Fruit fly (Drosophila melanogaster) whole organism, embryonic: ENCODE results near the gene Blos4.
A peak's percentile ranks its signal among the peaks of the same experiment; 100 is the strongest.

Experiments used
- Abd-B ChIP-seq: fragments of 200-800 bp; sonication (Bioruptor generic); optimal IDR thresholded peaks from 2 replicates; lab custom pipeline; 2018; ENCODE audit warnings: missing biosample characterization, mild to moderate bottlenecking, missing genetic modification characterization, moderate library complexity
- Bgb ChIP-seq: fragments of 200-800 bp; sonication (Bioruptor generic); IDR thresholded peaks from 2 replicates; pipeline ENCODE4 v1.3.6; 2022; ENCODE audit warnings: missing biosample characterization, missing genetic modification characterization; ENCODE audit not compliant: partially characterized antibody
- CG10543 ChIP-seq: fragments of 200-800 bp; sonication (Bioruptor generic); optimal IDR thresholded peaks from 3 replicates; lab custom pipeline; 2017; ENCODE audit warnings: missing biosample characterization, mild to moderate bottlenecking, missing genetic modification characterization, moderate library complexity
- CG10979 ChIP-seq: fragments of 200-800 bp; sonication (Bioruptor generic); optimal IDR thresholded peaks from 2 replicates; lab custom pipeline; 2018; ENCODE audit warnings: missing biosample characterization, mild to moderate bottlenecking, missing genetic modification characterization, moderate library complexity
- CG11085 ChIP-seq: fragments of 200-800 bp; sonication (Bioruptor generic); IDR thresholded peaks from 2 replicates; pipeline ENCODE4 v1.3.6; 2022; ENCODE audit warnings: missing biosample characterization, missing genetic modification characterization
- CG11560 ChIP-seq: fragments of 200-800 bp; sonication (Bioruptor generic); IDR thresholded peaks from 3 replicates; pipeline ENCODE4 v1.3.6; 2022; ENCODE audit warnings: missing biosample characterization, missing genetic modification characterization
- CG12071 ChIP-seq: fragments of 200-800 bp; sonication (Bioruptor generic); optimal IDR thresholded peaks from 3 replicates; lab custom pipeline; 2018; ENCODE audit warnings: missing biosample characterization, mild to moderate bottlenecking, missing genetic modification characterization
- CG1233 ChIP-seq: fragments of 200-800 bp; sonication (Bioruptor generic); optimal IDR thresholded peaks from 4 replicates; lab custom pipeline; 2018; ENCODE audit warnings: missing biosample characterization, mild to moderate bottlenecking, missing genetic modification characterization
- CG12744 ChIP-seq: fragments of 200-800 bp; sonication (Bioruptor generic); optimal IDR thresholded peaks from 2 replicates; lab custom pipeline; 2016; ENCODE audit warnings: missing biosample characterization, missing genetic modification characterization
- CG12942 ChIP-seq: fragments of 200-800 bp; sonication (Bioruptor generic); optimal IDR thresholded peaks from 3 replicates; lab custom pipeline; 2016; ENCODE audit warnings: missing biosample characterization, missing genetic modification characterization
- CG13775 ChIP-seq: fragments of 200-800 bp; sonication (Bioruptor generic); optimal IDR thresholded peaks from 3 replicates; lab custom pipeline; 2017; ENCODE audit warnings: missing biosample characterization, mild to moderate bottlenecking, missing genetic modification characterization
- CG14965 ChIP-seq: fragments of 200-800 bp; sonication (Bioruptor generic); optimal IDR thresholded peaks from 2 replicates; lab custom pipeline; 2016; ENCODE audit warnings: missing biosample characterization, missing genetic modification characterization, borderline replicate concordance
- CG15514 ChIP-seq: fragments of 200-800 bp; sonication (Bioruptor generic); optimal IDR thresholded peaks from 3 replicates; lab custom pipeline; 2017; ENCODE audit warnings: missing biosample characterization, missing genetic modification characterization, mild to moderate bottlenecking, moderate library complexity, missing genetic modification reagents
- CG1603 ChIP-seq: fragments of 200-800 bp; sonication (Bioruptor generic); optimal IDR thresholded peaks from 2 replicates; lab custom pipeline; 2019; ENCODE audit warnings: missing biosample characterization, mild to moderate bottlenecking, missing genetic modification characterization, moderate library complexity
- CG2875 ChIP-seq: fragments of 200-800 bp; sonication (Bioruptor generic); optimal IDR thresholded peaks from 2 replicates; lab custom pipeline; 2017; ENCODE audit warnings: missing biosample characterization, mild to moderate bottlenecking, missing genetic modification characterization, missing genetic modification reagents
- CG30403 ChIP-seq: fragments of 200-800 bp; sonication (Bioruptor generic); optimal IDR thresholded peaks from 3 replicates; lab custom pipeline; 2016; ENCODE audit warnings: missing biosample characterization, missing genetic modification characterization
- CG31224 ChIP-seq: fragments of 200-800 bp; sonication (Bioruptor generic); IDR thresholded peaks from 2 replicates; pipeline ENCODE4 v1.3.6; 2022; ENCODE audit warnings: missing biosample characterization, missing genetic modification characterization
- CG31441 ChIP-seq: fragments of 200-800 bp; sonication (Bioruptor generic); IDR thresholded peaks from 2 replicates; pipeline ENCODE4 v1.3.6; 2022; ENCODE audit warnings: missing biosample characterization, missing genetic modification characterization
- CG34376 ChIP-seq: fragments of 200-800 bp; sonication (Bioruptor generic); optimal IDR thresholded peaks from 2 replicates; lab custom pipeline; 2018; ENCODE audit warnings: missing biosample characterization, mild to moderate bottlenecking, missing genetic modification characterization
- CG42726 ChIP-seq: fragments of 200-800 bp; sonication (Bioruptor generic); IDR thresholded peaks from 2 replicates; pipeline ENCODE4 v1.3.6; 2022; ENCODE audit warnings: missing biosample characterization, missing genetic modification characterization; ENCODE audit not compliant: partially characterized antibody
- CG4404 ChIP-seq: fragments of 200-800 bp; sonication (Bioruptor generic); IDR thresholded peaks from 2 replicates; pipeline ENCODE4 v1.3.6; 2022; ENCODE audit warnings: missing biosample characterization, missing genetic modification characterization
- CG5180 ChIP-seq: fragments of 200-800 bp; sonication (Bioruptor generic); optimal IDR thresholded peaks from 3 replicates; lab custom pipeline; 2017; ENCODE audit warnings: missing biosample characterization, missing genetic modification characterization, mild to moderate bottlenecking, moderate library complexity, missing genetic modification reagents
- CG6689 ChIP-seq: fragments of 200-800 bp; sonication (Bioruptor generic); IDR thresholded peaks from 2 replicates; pipeline ENCODE4 v1.3.6; 2022; ENCODE audit warnings: missing biosample characterization, missing genetic modification characterization
- CG7556 ChIP-seq: fragments of 200-800 bp; sonication (Bioruptor generic); optimal IDR thresholded peaks from 2 replicates; lab custom pipeline; 2017; ENCODE audit warnings: missing biosample characterization, mild to moderate bottlenecking, missing genetic modification characterization
- CG7745 ChIP-seq: fragments of 200-800 bp; sonication (Bioruptor generic); optimal IDR thresholded peaks from 2 replicates; lab custom pipeline; 2018; ENCODE audit warnings: missing biosample characterization, mild to moderate bottlenecking, missing genetic modification characterization, moderate library complexity
- CG7928 ChIP-seq: fragments of 200-800 bp; sonication (Bioruptor generic); optimal IDR thresholded peaks from 2 replicates; lab custom pipeline; 2017; ENCODE audit warnings: missing biosample characterization, mild to moderate bottlenecking, missing genetic modification characterization
- CG9932 ChIP-seq: fragments of 200-800 bp; sonication (Bioruptor generic); IDR thresholded peaks from 2 replicates; pipeline ENCODE4 v1.3.6; 2022; ENCODE audit warnings: missing biosample characterization, missing genetic modification characterization
- D19A ChIP-seq: fragments of 200-800 bp; optimal IDR thresholded peaks from 3 replicates; lab custom pipeline; 2019; ENCODE audit warnings: missing biosample characterization, mild to moderate bottlenecking, missing genetic modification characterization, moderate library complexity
- Ets65A ChIP-seq: fragments of 200-800 bp; sonication (Bioruptor generic); peaks from one replicate; lab custom pipeline; 2016; ENCODE audit warnings: missing biosample characterization, missing genetic modification characterization
- Fer2 ChIP-seq: fragments of 200-800 bp; sonication (Bioruptor generic); optimal IDR thresholded peaks from 2 replicates; lab custom pipeline; 2018; ENCODE audit warnings: missing biosample characterization, mild to moderate bottlenecking, missing genetic modification characterization, moderate library complexity
- Sin3A ChIP-seq: fragments of >200 bp; optimal IDR thresholded peaks from 2 replicates; lab custom pipeline; 2018
- Stat92E ChIP-seq, 3 experiments: fragments of >200 bp in 2 of 3; fragments of 200-800 bp in 1 of 3; sonication (Bioruptor generic) in 1 of 3; optimal IDR thresholded peaks; 2 replicates each; lab custom pipeline; 2017 to 2019; ENCODE audit warnings: missing biosample characterization in 3 of 3, missing genetic modification characterization in 3 of 3, mild to moderate bottlenecking in 1 of 3, moderate library complexity in 1 of 3
- Trl ChIP-seq, 3 experiments: fragments of >200 bp in 2 of 3; fragments of 200-800 bp in 1 of 3; sonication (Bioruptor generic) in 1 of 3; optimal IDR thresholded peaks; 2 replicates in 1 of 3; 3 replicates in 2 of 3; lab custom pipeline; 2016 to 2017; ENCODE audit warnings: missing biosample characterization in 1 of 3, missing genetic modification characterization in 1 of 3
- ac ChIP-seq: fragments of 200-800 bp; sonication (Bioruptor generic); optimal IDR thresholded peaks from 3 replicates; lab custom pipeline; 2017; ENCODE audit warnings: missing biosample characterization, mild to moderate bottlenecking, missing genetic modification characterization
- ash1 ChIP-seq: fragments of 200-800 bp; sonication (Bioruptor generic); optimal IDR thresholded peaks from 2 replicates; lab custom pipeline; 2018; ENCODE audit warnings: missing biosample characterization, mild to moderate bottlenecking, missing genetic modification characterization
- bsh ChIP-seq, 2 experiments: fragments of 200-800 bp; sonication (Bioruptor generic); optimal IDR thresholded peaks; 2 replicates each; lab custom pipeline; 2017 to 2018; ENCODE audit warnings: mild to moderate bottlenecking in 2 of 2, missing biosample characterization in 2 of 2, missing genetic modification characterization in 2 of 2, moderate library complexity in 1 of 2
- crol ChIP-seq: fragments of 200-800 bp; sonication (Bioruptor generic); IDR thresholded peaks from 2 replicates; pipeline ENCODE4 v1.3.6; 2022; ENCODE audit warnings: missing biosample characterization, missing genetic modification characterization
- gcm ChIP-seq: fragments of 200-800 bp; sonication (Bioruptor generic); optimal IDR thresholded peaks from 2 replicates; lab custom pipeline; 2019; ENCODE audit warnings: missing biosample characterization, mild to moderate bottlenecking, missing genetic modification characterization, moderate library complexity
- gfzf ChIP-seq: fragments of 200-800 bp; sonication (Bioruptor generic); optimal IDR thresholded peaks from 2 replicates; lab custom pipeline; 2016; ENCODE audit warnings: missing biosample characterization, mild to moderate bottlenecking, missing genetic modification characterization, moderate library complexity
- ham ChIP-seq: fragments of 200-800 bp; sonication (Bioruptor generic); IDR thresholded peaks from 2 replicates; pipeline ENCODE4 v1.3.6; 2022; ENCODE audit warnings: missing biosample characterization, missing genetic modification characterization
- jigr1 ChIP-seq: fragments of 200-800 bp; sonication (Bioruptor generic); IDR thresholded peaks from 3 replicates; pipeline ENCODE4 v1.3.6; 2022; ENCODE audit warnings: missing biosample characterization, missing genetic modification characterization
- lilli ChIP-seq: fragments of 200-800 bp; sonication (Bioruptor generic); optimal IDR thresholded peaks from 3 replicates; lab custom pipeline; 2016; ENCODE audit warnings: missing biosample characterization, missing genetic modification characterization
- peb ChIP-seq: fragments of 200-800 bp; sonication (Bioruptor generic); IDR thresholded peaks from 2 replicates; pipeline ENCODE4 v1.3.6; 2022; ENCODE audit warnings: missing biosample characterization, missing genetic modification characterization
- pnt ChIP-seq: fragments of 200-800 bp; sonication (Bioruptor generic); optimal IDR thresholded peaks from 3 replicates; lab custom pipeline; 2016; ENCODE audit warnings: missing biosample characterization, missing genetic modification characterization
- psq ChIP-seq: fragments of 200-800 bp; sonication (Bioruptor generic); optimal IDR thresholded peaks from 2 replicates; lab custom pipeline; 2017; ENCODE audit warnings: missing biosample characterization, missing genetic modification characterization
- row ChIP-seq: fragments of 200-800 bp; sonication (Bioruptor generic); IDR thresholded peaks from 3 replicates; pipeline ENCODE4 v1.3.6; 2022; ENCODE audit warnings: missing biosample characterization, missing genetic modification characterization
- sd ChIP-seq: fragments of 200-800 bp; sonication (Bioruptor generic); optimal IDR thresholded peaks from 3 replicates; lab custom pipeline; 2018; ENCODE audit warnings: missing biosample characterization, mild to moderate bottlenecking, missing genetic modification characterization, moderate library complexity
- slou ChIP-seq: fragments of 200-800 bp; sonication (Bioruptor generic); optimal IDR thresholded peaks from 3 replicates; lab custom pipeline; 2016; ENCODE audit warnings: missing biosample characterization, missing genetic modification characterization
- twi ChIP-seq: fragments of 200-800 bp; optimal IDR thresholded peaks from 2 replicates; lab custom pipeline; 2019; ENCODE audit warnings: missing biosample characterization, mild to moderate bottlenecking, missing genetic modification characterization, moderate library complexity
- tx ChIP-seq: fragments of 200-800 bp; sonication (Bioruptor generic); optimal IDR thresholded peaks from 2 replicates; lab custom pipeline; 2016; ENCODE audit warnings: missing biosample characterization, missing genetic modification characterization

The Blos4 gene

DNA sequence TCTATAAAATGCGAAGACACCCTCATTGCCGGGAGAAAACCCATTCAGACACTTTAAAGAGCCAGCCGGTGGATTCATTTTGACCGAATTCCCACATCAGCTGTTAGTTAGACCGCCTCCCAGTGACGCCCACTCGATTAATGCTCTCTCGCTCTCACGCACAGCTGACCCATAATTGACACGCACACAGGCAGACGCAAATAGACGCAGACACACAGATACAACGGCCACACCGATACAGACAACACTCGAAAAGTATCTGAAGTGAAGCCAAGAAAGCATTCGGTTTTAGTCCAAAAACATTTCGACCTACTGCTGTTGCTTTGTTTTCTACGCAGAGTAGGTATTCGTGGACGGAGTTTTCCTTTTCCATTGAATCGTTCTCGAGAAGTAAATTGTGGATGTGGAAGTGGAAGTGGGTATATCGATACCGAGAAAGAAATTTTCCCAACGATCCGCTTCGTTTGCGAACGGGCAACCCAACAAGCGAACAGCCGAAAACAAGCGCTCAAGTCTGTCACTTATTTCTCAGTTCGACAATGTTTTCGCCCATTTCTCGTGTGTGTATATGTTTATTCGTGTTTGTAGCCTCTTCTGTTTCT lies 18.7 kb upstream of the Blos4 start (continued):
- TF ChIP-seq sd (tag; lab: Kevin White, UChicago): peak; percentile 74
- TF ChIP-seq CG12942 (GFP tag; lab: Kevin White, UChicago): no peak
- TF ChIP-seq tx (GFP tag; lab: Kevin White, UChicago): no peak
- no peak for TF ChIP-seq ham (GFP tag; lab: Robert Waterston, UW)
- TF ChIP-seq ash1: peak; percentile 62
- TF ChIP-seq CG2875 (GFP tag; lab: Kevin White, UChicago): no peak
- no peak for TF ChIP-seq CG4404 (GFP tag; lab: Robert Waterston, UW)
- TF ChIP-seq D19A (tag; lab: Kevin White, UChicago): no peak
- TF ChIP-seq CG13775 (GFP tag; lab: Kevin White, UChicago): no peak
- TF ChIP-seq gfzf (GFP tag; lab: Kevin White, UChicago): no peak
- TF ChIP-seq CG7928 (GFP tag; lab: Kevin White, UChicago): no peak
- TF ChIP-seq pnt (GFP tag; lab: Kevin White, UChicago): no peak
- peak; percentile 49 for TF ChIP-seq CG5180 (GFP tag; lab: Kevin White, UChicago)
- no peak for TF ChIP-seq CG12744 (GFP tag; lab: Kevin White, UChicago)
- no peak for TF ChIP-seq CG6689 (GFP tag; lab: Robert Waterston, UW)
- TF ChIP-seq slou (GFP tag; lab: Kevin White, UChicago): no peak
- TF ChIP-seq CG7556 (GFP tag; lab: Kevin White, UChicago): peak; percentile 11
- TF ChIP-seq CG1603: peak; percentile 25
- TF ChIP-seq gcm (GFP tag; lab: Kevin White, UChicago): peak; percentile 35
- no peak for TF ChIP-seq Sin3A (lab: Kevin White, UChicago)
- TF ChIP-seq lilli: no peak
- TF ChIP-seq Bgb (GFP tag; lab: Robert Waterston, UW): peak; percentile 22; the same call in 1 of the 2 replicates
- TF ChIP-seq crol (GFP tag; lab: Robert Waterston, UW): peak; percentile 21; the same call in 1 of the 2 replicates
- peak; percentile 9 to 22 for TF ChIP-seq Trl (optimal IDR thresholded peaks at IDR 0.05; lab: Kevin White, UChicago)
- no peak for TF ChIP-seq Trl (GFP tag; optimal IDR thresholded peaks at IDR 0.05; lab: Kevin White, UChicago)
- no peak for TF ChIP-seq CG30403 (GFP tag; lab: Kevin White, UChicago)
- no peak for TF ChIP-seq Abd-B (GFP tag; lab: Kevin White, UChicago)
- peak; percentile 43; the same call in 1 of the 2 replicates for TF ChIP-seq CG31224 (GFP tag; lab: Robert Waterston, UW)
- no peak for TF ChIP-seq CG34376 (GFP tag; lab: Kevin White, UChicago)
- TF ChIP-seq CG11560 (tag; lab: Robert Waterston, UW): no peak
- peak; percentile 11 for TF ChIP-seq psq (GFP tag; lab: Kevin White, UChicago)
- no peak for TF ChIP-seq Ets65A
- no peak for TF ChIP-seq peb (GFP tag; lab: Robert Waterston, UW)
- no peak for TF ChIP-seq CG1233 (GFP tag; lab: Kevin White, UChicago)
- TF ChIP-seq Stat92E (GFP tag; optimal IDR thresholded peaks at IDR 0.05; lab: Kevin White, UChicago): peak in 1 of 3 experiments; percentile 83
- TF ChIP-seq twi: peak; percentile 61
- TF ChIP-seq ac: no peak
- no peak for TF ChIP-seq CG10979 (tag; lab: Kevin White, UChicago)
- peak; percentile 6 for TF ChIP-seq CG10543
- no peak for TF ChIP-seq CG11085 (GFP tag; lab: Robert Waterston, UW)
- TF ChIP-seq CG12071 (GFP tag; lab: Kevin White, UChicago): no peak
- no peak for TF ChIP-seq Fer2 (tag; lab: Kevin White, UChicago)
- no peak for TF ChIP-seq row (GFP tag; lab: Robert Waterston, UW)
- 0 out of 2 replicates have a peak, but pooled peaks have one; percentile 19 for TF ChIP-seq CG31441 (GFP tag; lab: Robert Waterston, UW)
- no peak for TF ChIP-seq CG7745 (tag; lab: Kevin White, UChicago)
- no peak for TF ChIP-seq CG14965 (GFP tag; lab: Kevin White, UChicago)
- no peak for TF ChIP-seq jigr1
- TF ChIP-seq CG42726: no peak
- peak; percentile 12 for TF ChIP-seq CG15514 (GFP tag; lab: Kevin White, UChicago)
- TF ChIP-seq CG9932 (GFP tag; lab: Robert Waterston, UW): no peak
- TF ChIP-seq bsh (GFP tag; optimal IDR thresholded peaks at IDR 0.05; lab: Kevin White, UChicago): no peak
